Worm (Caenorhabditis elegans) whole organism, L4 larva: Measurements from ENCODE around the gene H40L08.2.

Experiments
- ama-1 ChIP-seq: fragments of 150-350 bp; optimal IDR thresholded peaks from 2 replicates; lab custom pipeline; 2014; ENCODE audit warnings: inconsistent platforms, mixed read lengths
- ceh-82 ChIP-seq: sonication (generic microtip); optimal IDR thresholded peaks from 2 replicates; lab custom pipeline; 2017; ENCODE audit warnings: missing biosample characterization, missing genetic modification characterization
- ctbp-1 ChIP-seq: fragments of 200-800 bp; sonication (Bioruptor generic); IDR thresholded peaks from 2 replicates; pipeline ENCODE4 v1.3.6; 2022; ENCODE audit warnings: missing genetic modification reagents, missing genetic modification characterization, missing compliant biosample characterization
- egl-43 ChIP-seq: fragments of 200-800 bp; sonication (Bioruptor generic); IDR thresholded peaks from 2 replicates; pipeline ENCODE4 v1.3.6; 2022; ENCODE audit warnings: missing genetic modification reagents, missing genetic modification characterization, missing compliant biosample characterization
- lim-7 ChIP-seq: fragments of 200-800 bp; sonication (Bioruptor generic); IDR thresholded peaks from 2 replicates; pipeline ENCODE4 v1.3.6; 2022; ENCODE audit warnings: missing genetic modification characterization, missing compliant biosample characterization
- lin-13 ChIP-seq: fragments of 150-350 bp; optimal IDR thresholded peaks from 2 replicates; lab custom pipeline; 2014; ENCODE audit warnings: missing biosample characterization, missing genetic modification reagents, missing genetic modification characterization
- nhr-11 ChIP-seq: fragments of 150-350 bp; optimal IDR thresholded peaks from 2 replicates; lab custom pipeline; 2014; ENCODE audit warnings: missing biosample characterization, missing genetic modification characterization
- saeg-2 ChIP-seq: fragments of 200-800 bp; sonication (Bioruptor generic); IDR thresholded peaks from 2 replicates; pipeline ENCODE4 v1.3.6; 2022; ENCODE audit warnings: missing genetic modification reagents, missing genetic modification characterization, missing compliant biosample characterization

ce11 chrX:15072877-15073276, 4.7 kb downstream of the H40L08.2 start:
- TF ChIP-seq ceh-82 (tag; lab: Kevin White, UChicago) = no peak
- TF ChIP-seq egl-43 = no peak
- TF ChIP-seq ama-1 = no peak
- no peak for TF ChIP-seq saeg-2 (GFP tag; lab: Robert Waterston, UW)
- no peak for TF ChIP-seq lim-7 (GFP tag; lab: Robert Waterston, UW)
- no peak for TF ChIP-seq lin-13
- TF ChIP-seq nhr-11 (tag; lab: Kevin White, UChicago) = no peak
- TF ChIP-seq ctbp-1 (GFP tag; lab: Robert Waterston, UW) = no peak
